Fruit fly (Drosophila melanogaster) S2 (cell line): Measurements from ENCODE around the gene sphe.

Source experiments
- CG8478 ChIP-seq: fragments of >200 bp; optimal IDR thresholded peaks from 2 replicates; lab custom pipeline; 2018
- CTCF ChIP-seq, 2 experiments: fragments of >200 bp; optimal IDR thresholded peaks; 2 replicates each; lab custom pipeline; 2018

DNA sequence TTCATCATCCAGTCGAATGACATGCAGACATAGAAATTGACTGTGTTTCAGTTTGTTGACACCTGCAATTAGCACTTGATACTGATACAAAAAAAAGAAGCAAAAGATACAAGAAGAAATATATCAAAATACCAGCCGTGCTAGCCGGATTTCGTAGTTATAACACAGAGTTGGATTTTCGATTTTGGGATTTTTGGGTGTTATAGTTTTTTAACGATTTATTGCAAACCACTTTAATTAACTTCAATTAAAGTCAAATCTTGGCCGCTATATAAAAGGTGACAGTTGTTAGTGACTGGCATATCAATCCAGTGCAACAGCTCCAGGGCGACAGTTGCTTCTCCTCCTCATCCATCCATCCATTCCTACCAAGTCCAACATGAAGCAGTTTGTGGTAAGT, 29.0 kb upstream of the sphe start, which contains the start of gene TwdlX:
- TF ChIP-seq CTCF (optimal IDR thresholded peaks at IDR 0.05; lab: Kevin White, UChicago) (no peak), CG8478 (lab: Kevin White, UChicago) (no peak)
